ENCODE assay signal across 2 worm cellular contexts in genomic region chrIII:9772394-9772793, ce11.
TF ChIP-seq lines count a peak whose summit lies in the region.

No protein-coding gene starts in this region.

TF ChIP-seq in whole organism, L4 larva, 104 proteins besides CTCF, POLR2A, EP300 and RAD21:
- no peak for TF ChIP-seq attf-4 (tag; optimal IDR thresholded peaks at IDR 0.05; lab: Kevin White, UChicago)
- 0 out of 2 replicates have a peak, but pooled peaks have one; percentile 50 for TF ChIP-seq D1046.2 (GFP tag; IDR thresholded peaks at IDR 0.05; lab: Robert Waterston, UW)
- TF ChIP-seq dve-1 (tag; optimal IDR thresholded peaks at IDR 0.05; lab: Kevin White, UChicago; ENCODE audit: insufficient read depth) = no peak
- TF ChIP-seq nhr-10 (tag; optimal IDR thresholded peaks at IDR 0.05; lab: Kevin White, UChicago) = no peak
- TF ChIP-seq saeg-2 (GFP tag; IDR thresholded peaks at IDR 0.05; lab: Robert Waterston, UW) = no peak
- 0 out of 2 replicates have a peak, but pooled peaks have one; percentile 27 for TF ChIP-seq lin-38 (GFP tag; IDR thresholded peaks at IDR 0.05; lab: Robert Waterston, UW)
- TF ChIP-seq unc-62 (GFP tag; optimal IDR thresholded peaks at IDR 0.05 in 1 of 2; lab: Kevin White, UChicago) = peak in 1 of 2 experiments; percentile 25
- TF ChIP-seq unc-62 (tag; optimal IDR thresholded peaks at IDR 0.05; lab: Kevin White, UChicago) = no peak

TF ChIP-seq in whole organism, young adult, 124 proteins besides CTCF, POLR2A, EP300 and RAD21:
- no peak for TF ChIP-seq repo-1 (tag; optimal IDR thresholded peaks at IDR 0.05; lab: Kevin White, UChicago)
- TF ChIP-seq zfh-2 (GFP tag; conservative IDR thresholded peaks at IDR 0.05; lab: Robert Waterston, UW) = 0 out of 2 replicates have a peak, but pooled peaks have one; percentile 26
- no peak for TF ChIP-seq ceh-58 (GFP tag; IDR thresholded peaks at IDR 0.05; lab: Robert Waterston, UW)
